Worm (Caenorhabditis elegans) whole organism, L2 larva: ENCODE results near the gene rei-2.

Source experiments
- C34F6.9 ChIP-seq: fragments of 150-350 bp; optimal IDR thresholded peaks from 2 replicates; lab custom pipeline; 2014; ENCODE audit warnings: missing biosample characterization, missing genetic modification characterization
- F13H6.1 ChIP-seq: sonication (generic microtip); optimal IDR thresholded peaks from 2 replicates; lab custom pipeline; 2016; ENCODE audit warnings: missing genetic modification characterization, missing compliant biosample characterization
- R02D3.7 ChIP-seq: fragments of 150-350 bp; optimal IDR thresholded peaks from 2 replicates; lab custom pipeline; 2014; ENCODE audit warnings: missing biosample characterization, missing genetic modification characterization
- Y55F3AM.14 ChIP-seq: fragments of 200-800 bp; sonication (Bioruptor generic); optimal IDR thresholded peaks from 2 replicates; lab custom pipeline; 2018; ENCODE audit warnings: mild to moderate bottlenecking, missing genetic modification characterization, missing compliant biosample characterization
- ZK546.5 ChIP-seq: sonication (generic microtip); optimal IDR thresholded peaks from 2 replicates; lab custom pipeline; 2017; ENCODE audit warnings: missing biosample characterization, missing genetic modification characterization
- alr-1 ChIP-seq: fragments of 150-350 bp; optimal IDR thresholded peaks from 2 replicates; lab custom pipeline; 2014; ENCODE audit warnings: missing biosample characterization, missing genetic modification characterization
- aly-2 ChIP-seq: fragments of 150-350 bp; optimal IDR thresholded peaks from 2 replicates; lab custom pipeline; 2014; ENCODE audit warnings: missing biosample characterization, missing genetic modification characterization
- ama-1 ChIP-seq: fragments of 150-350 bp; optimal IDR thresholded peaks from 2 replicates; lab custom pipeline; 2018; ENCODE audit warnings: inconsistent platforms
- blmp-1 ChIP-seq: sonication (generic microtip); optimal IDR thresholded peaks from 2 replicates; lab custom pipeline; 2017; ENCODE audit warnings: missing genetic modification characterization, mild to moderate bottlenecking, missing compliant biosample characterization, antibody characterized with exemption, moderate library complexity; ENCODE audit not compliant: insufficient read depth
- ceh-16 ChIP-seq: fragments of 150-350 bp; optimal IDR thresholded peaks from 2 replicates; lab custom pipeline; 2014; ENCODE audit warnings: missing biosample characterization, missing genetic modification characterization
- ceh-82 ChIP-seq: fragments of 150-350 bp; optimal IDR thresholded peaks from 2 replicates; lab custom pipeline; 2014; ENCODE audit warnings: missing biosample characterization, missing genetic modification characterization
- crh-2 ChIP-seq: sonication (generic microtip); optimal IDR thresholded peaks from 2 replicates; lab custom pipeline; 2017; ENCODE audit warnings: missing biosample characterization, missing genetic modification characterization
- dmd-4 ChIP-seq: sonication (generic microtip); optimal IDR thresholded peaks from 2 replicates; lab custom pipeline; 2017; ENCODE audit warnings: missing biosample characterization, missing genetic modification characterization
- egl-27 ChIP-seq: sonication (generic microtip); optimal IDR thresholded peaks from 3 replicates; lab custom pipeline; 2017; ENCODE audit warnings: missing biosample characterization, missing genetic modification reagents, missing genetic modification characterization
- elt-1 ChIP-seq: fragments of 150-350 bp; optimal IDR thresholded peaks from 2 replicates; lab custom pipeline; 2014; ENCODE audit warnings: missing biosample characterization, missing genetic modification characterization
- elt-3 ChIP-seq: sonication (generic microtip); optimal IDR thresholded peaks from 2 replicates; lab custom pipeline; 2017; ENCODE audit warnings: missing biosample characterization, missing genetic modification characterization
- fos-1 ChIP-seq: fragments of 150-350 bp; optimal IDR thresholded peaks from 2 replicates; lab custom pipeline; 2014; ENCODE audit warnings: missing biosample characterization, missing genetic modification characterization
- gmeb-1 ChIP-seq: fragments of 150-350 bp; optimal IDR thresholded peaks from 2 replicates; lab custom pipeline; 2014; ENCODE audit warnings: missing biosample characterization, missing genetic modification characterization
- lin-11 ChIP-seq: fragments of 150-350 bp; sonication (generic microtip); optimal IDR thresholded peaks from 2 replicates; lab custom pipeline; 2014; ENCODE audit warnings: missing biosample characterization, missing genetic modification characterization, inconsistent platforms, mixed read lengths
- lin-13 ChIP-seq: fragments of 150-350 bp; optimal IDR thresholded peaks from 2 replicates; lab custom pipeline; 2014; ENCODE audit warnings: missing biosample characterization, missing genetic modification reagents, missing genetic modification characterization
- lin-39 ChIP-seq: fragments of 150-350 bp; optimal IDR thresholded peaks from 2 replicates; lab custom pipeline; 2014; ENCODE audit warnings: missing biosample characterization, missing genetic modification reagents, missing genetic modification characterization
- lsy-2 ChIP-seq, 2 experiments: fragments of 150-350 bp in 1 of 2; sonication (generic microtip) in 1 of 2; optimal IDR thresholded peaks; 2 replicates each; lab custom pipeline; 2014 to 2017; ENCODE audit warnings: missing biosample characterization in 2 of 2, missing genetic modification characterization in 2 of 2
- mab-5 ChIP-seq: fragments of 150-350 bp; optimal IDR thresholded peaks from 2 replicates; lab custom pipeline; 2014; ENCODE audit warnings: missing biosample characterization, missing genetic modification characterization
- mbf-1 ChIP-seq: sonication (generic microtip); optimal IDR thresholded peaks from 2 replicates; lab custom pipeline; 2017; ENCODE audit warnings: missing biosample characterization, missing genetic modification characterization
- mdl-1 ChIP-seq, 2 experiments: fragments of 150-350 bp in 1 of 2; sonication (generic microtip) in 1 of 2; optimal IDR thresholded peaks; 2 replicates each; lab custom pipeline; 2017; ENCODE audit warnings: missing biosample characterization in 2 of 2, missing genetic modification characterization in 2 of 2
- nhr-10 ChIP-seq: sonication (generic microtip); optimal IDR thresholded peaks from 2 replicates; lab custom pipeline; 2017; ENCODE audit warnings: missing biosample characterization, missing genetic modification characterization
- nhr-11 ChIP-seq: fragments of 150-350 bp; optimal IDR thresholded peaks from 2 replicates; lab custom pipeline; 2014; ENCODE audit warnings: missing biosample characterization, missing genetic modification characterization
- nhr-12 ChIP-seq: fragments of 150-350 bp; optimal IDR thresholded peaks from 2 replicates; lab custom pipeline; 2014; ENCODE audit warnings: missing biosample characterization, missing genetic modification characterization
- nhr-129 ChIP-seq: fragments of 150-350 bp; optimal IDR thresholded peaks from 2 replicates; lab custom pipeline; 2014; ENCODE audit warnings: missing biosample characterization, missing genetic modification characterization
- nhr-21 ChIP-seq: fragments of 150-350 bp; optimal IDR thresholded peaks from 2 replicates; lab custom pipeline; 2014; ENCODE audit warnings: missing biosample characterization, missing genetic modification characterization
- nhr-23 ChIP-seq: fragments of 150-350 bp; optimal IDR thresholded peaks from 2 replicates; lab custom pipeline; 2014; ENCODE audit warnings: missing biosample characterization, missing genetic modification reagents, missing genetic modification characterization
- nhr-237 ChIP-seq: fragments of 150-350 bp; optimal IDR thresholded peaks from 2 replicates; lab custom pipeline; 2014; ENCODE audit warnings: missing biosample characterization, missing genetic modification characterization
- nhr-25 ChIP-seq: fragments of 150-350 bp; sonication (generic microtip); optimal IDR thresholded peaks from 3 replicates; lab custom pipeline; 2014; ENCODE audit warnings: missing biosample characterization, missing genetic modification characterization
- nhr-6 ChIP-seq: fragments of 150-350 bp; optimal IDR thresholded peaks from 2 replicates; lab custom pipeline; 2014; ENCODE audit warnings: missing biosample characterization, missing genetic modification characterization
- nhr-77 ChIP-seq: fragments of 150-350 bp; optimal IDR thresholded peaks from 2 replicates; lab custom pipeline; 2014; ENCODE audit warnings: missing biosample characterization, missing genetic modification characterization
- peb-1 ChIP-seq: fragments of 150-350 bp; optimal IDR thresholded peaks from 2 replicates; lab custom pipeline; 2014; ENCODE audit warnings: missing biosample characterization, missing genetic modification characterization
- sem-4 ChIP-seq: fragments of 150-350 bp; optimal IDR thresholded peaks from 2 replicates; lab custom pipeline; 2014; ENCODE audit warnings: missing biosample characterization, missing genetic modification reagents, missing genetic modification characterization
- skn-1 ChIP-seq: sonication (generic microtip); optimal IDR thresholded peaks from 2 replicates; lab custom pipeline; 2017; ENCODE audit warnings: missing biosample characterization, missing genetic modification characterization
- sma-3 ChIP-seq: sonication (generic microtip); optimal IDR thresholded peaks from 2 replicates; lab custom pipeline; 2016; ENCODE audit warnings: missing genetic modification reagents, missing genetic modification characterization, missing compliant biosample characterization
- sma-9 ChIP-seq, 2 experiments: fragments of 150-350 bp in 1 of 2; sonication (generic microtip) in 1 of 2; optimal IDR thresholded peaks; 2 replicates each; lab custom pipeline; 2014 to 2016; ENCODE audit warnings: missing genetic modification characterization in 2 of 2, mild to moderate bottlenecking in 1 of 2, missing biosample characterization in 1 of 2, missing compliant biosample characterization in 1 of 2, missing genetic modification reagents in 1 of 2, moderate library complexity in 1 of 2
- snpc-4 ChIP-seq: fragments of 150-350 bp; optimal IDR thresholded peaks from 2 replicates; lab custom pipeline; 2014; ENCODE audit warnings: missing biosample characterization, missing genetic modification characterization
- unc-39 ChIP-seq: fragments of 150-350 bp; optimal IDR thresholded peaks from 2 replicates; lab custom pipeline; 2014; ENCODE audit warnings: missing biosample characterization, missing genetic modification characterization
- unc-55 ChIP-seq: fragments of 150-350 bp; sonication (generic microtip); optimal IDR thresholded peaks from 3 replicates; lab custom pipeline; 2014; ENCODE audit warnings: missing biosample characterization, missing genetic modification reagents, missing genetic modification characterization
- unc-62 ChIP-seq: fragments of 150-350 bp; optimal IDR thresholded peaks from 2 replicates; lab custom pipeline; 2014; ENCODE audit warnings: missing biosample characterization, missing genetic modification reagents, missing genetic modification characterization
- zag-1 ChIP-seq: fragments of 150-350 bp; optimal IDR thresholded peaks from 2 replicates; lab custom pipeline; 2014; ENCODE audit warnings: missing biosample characterization, missing genetic modification characterization
- ztf-1 ChIP-seq: fragments of 200-800 bp; sonication (Bioruptor generic); conservative IDR thresholded peaks from 2 replicates; pipeline ENCODE4 v1.3.6; 2022; ENCODE audit warnings: missing genetic modification characterization, missing compliant biosample characterization
- ztf-11 ChIP-seq: sonication (generic microtip); optimal IDR thresholded peaks from 2 replicates; lab custom pipeline; 2017; ENCODE audit warnings: missing biosample characterization, missing genetic modification characterization
- ztf-4 ChIP-seq: fragments of 150-350 bp; optimal IDR thresholded peaks from 2 replicates; lab custom pipeline; 2014; ENCODE audit warnings: missing biosample characterization, missing genetic modification characterization

rei-2 gene

ce11 chrX:1088048-1088447 lies at the start of gene rei-2:
Gene rei-2 (minus strand): TSS chrX:1088148.
- TF ChIP-seq snpc-4 (tag; lab: Kevin White, UChicago) (no peak), lin-13 (GFP tag; lab: Kevin White, UChicago) (no peak), nhr-129 (tag; lab: Kevin White, UChicago) (no peak), nhr-12 (tag; lab: Kevin White, UChicago) (no peak), aly-2 (tag; lab: Kevin White, UChicago) (no peak), elt-3 (tag; lab: Kevin White, UChicago) (no peak), nhr-77 (no peak), ama-1 (lab: Kevin White, UChicago) (no peak), zag-1 (tag; lab: Kevin White, UChicago) (no peak), fos-1 (tag; lab: Kevin White, UChicago) (no peak), sma-9 (GFP tag; optimal IDR thresholded peaks at IDR 0.05; lab: Kevin White, UChicago) (no peak), sma-9 (tag; optimal IDR thresholded peaks at IDR 0.05; lab: Kevin White, UChicago) (no peak), blmp-1 (tag; lab: Kevin White, UChicago) (no peak)

ce11 chrX:1128503-1129036 lies 40.6 kb upstream of the rei-2 start, which contains the start of gene snx-1:
Gene snx-1 (plus strand): TSS chrX:1128986.
- TF ChIP-seq sma-9 (GFP tag; optimal IDR thresholded peaks at IDR 0.05; lab: Kevin White, UChicago), result peak; percentile 5
- TF ChIP-seq sma-9 (tag; optimal IDR thresholded peaks at IDR 0.05; lab: Kevin White, UChicago), result no peak
- TF ChIP-seq skn-1 (tag; lab: Kevin White, UChicago), result no peak
- TF ChIP-seq ztf-4 (tag; lab: Kevin White, UChicago), result no peak
- no peak for TF ChIP-seq nhr-11 (tag; lab: Kevin White, UChicago)
- no peak for TF ChIP-seq unc-62
- no peak for TF ChIP-seq alr-1 (tag; lab: Kevin White, UChicago)
- TF ChIP-seq unc-55 (GFP tag; lab: Kevin White, UChicago), result peak; percentile 55
- TF ChIP-seq ama-1 (lab: Kevin White, UChicago), result no peak
- no peak for TF ChIP-seq nhr-21 (tag; lab: Kevin White, UChicago)
- TF ChIP-seq snpc-4 (tag; lab: Kevin White, UChicago), result no peak
- peak; percentile 94 for TF ChIP-seq fos-1 (tag; lab: Kevin White, UChicago)
- TF ChIP-seq lin-13 (GFP tag; lab: Kevin White, UChicago), result no peak
- no peak for TF ChIP-seq ztf-1 (GFP tag; lab: Robert Waterston, UW)
- TF ChIP-seq dmd-4 (tag; lab: Kevin White, UChicago), result no peak
- TF ChIP-seq peb-1 (tag; lab: Kevin White, UChicago), result no peak
- no peak for TF ChIP-seq Y55F3AM.14 (GFP tag; lab: Kevin White, UChicago)
- TF ChIP-seq unc-39 (tag; lab: Kevin White, UChicago), result no peak
- peak; percentile 30 for TF ChIP-seq gmeb-1 (tag; lab: Kevin White, UChicago)
- peak; percentile 0 for TF ChIP-seq lin-11 (tag; lab: Kevin White, UChicago)
- peak; percentile 18 for TF ChIP-seq ceh-16 (tag; lab: Kevin White, UChicago)
- peak; percentile 23 for TF ChIP-seq F13H6.1 (tag; lab: Kevin White, UChicago)
- no peak for TF ChIP-seq blmp-1 (tag; lab: Kevin White, UChicago)
- peak in 1 of 2 experiments; percentile 68 for TF ChIP-seq mdl-1 (tag; optimal IDR thresholded peaks at IDR 0.05; lab: Kevin White, UChicago)
- TF ChIP-seq ztf-11 (tag; lab: Kevin White, UChicago), result no peak
- no peak for TF ChIP-seq nhr-10 (tag; lab: Kevin White, UChicago)
- TF ChIP-seq nhr-12 (tag; lab: Kevin White, UChicago), result no peak
- TF ChIP-seq aly-2 (tag; lab: Kevin White, UChicago), result no peak
- peak; percentile 21 for TF ChIP-seq nhr-25 (tag; lab: Kevin White, UChicago)
- TF ChIP-seq nhr-237 (tag; lab: Kevin White, UChicago), result no peak
- no peak for TF ChIP-seq ceh-82
- TF ChIP-seq sma-3 (GFP tag; lab: Kevin White, UChicago), result peak; percentile 62
- TF ChIP-seq elt-1 (tag; lab: Kevin White, UChicago), result no peak
- TF ChIP-seq nhr-129 (tag; lab: Kevin White, UChicago), result peak; percentile 61
- no peak for TF ChIP-seq mab-5
- TF ChIP-seq elt-3 (tag; lab: Kevin White, UChicago), result no peak
- TF ChIP-seq ZK546.5, result no peak
- no peak for TF ChIP-seq nhr-6 (tag; lab: Kevin White, UChicago)
- no peak for TF ChIP-seq R02D3.7 (tag; lab: Kevin White, UChicago)
- TF ChIP-seq nhr-77, result no peak
- no peak for TF ChIP-seq mbf-1 (tag; lab: Kevin White, UChicago)
- TF ChIP-seq sem-4 (tag; lab: Kevin White, UChicago), result no peak
- no peak for TF ChIP-seq egl-27 (tag; lab: Kevin White, UChicago)
- TF ChIP-seq nhr-23 (tag; lab: Kevin White, UChicago), result no peak
- peak in 1 of 2 experiments; percentile 24 for TF ChIP-seq lsy-2 (tag; optimal IDR thresholded peaks at IDR 0.05; lab: Kevin White, UChicago)
- no peak for TF ChIP-seq lin-39 (tag; lab: Kevin White, UChicago)
- TF ChIP-seq zag-1 (tag; lab: Kevin White, UChicago), result no peak
- peak; percentile 54 for TF ChIP-seq C34F6.9
- peak; percentile 49 for TF ChIP-seq crh-2
